Worm (Caenorhabditis elegans): ENCODE data around the gene mfsd-13.2.

- TF ChIP-seq hlh-30 (tag; optimal IDR thresholded peaks at IDR 0.05; ENCODE audit: insufficient read depth) (no peak), mec-3 (tag; optimal IDR thresholded peaks at IDR 0.05; ENCODE audit: borderline replicate concordance) (no peak), pha-4 (tag; optimal IDR thresholded peaks at IDR 0.05) (no peak), fkh-10 (GFP tag; optimal IDR thresholded peaks at IDR 0.05) (no peak), nfya-1 (tag; optimal IDR thresholded peaks at IDR 0.05) (no peak), madf-2 (tag; optimal IDR thresholded peaks at IDR 0.05) (no peak), ceh-19 (GFP tag; optimal IDR thresholded peaks at IDR 0.05) (no peak), ceh-24 (tag; optimal IDR thresholded peaks at IDR 0.05) (no peak), che-1 (tag; optimal IDR thresholded peaks at IDR 0.05) (no peak), ceh-31 (tag; optimal IDR thresholded peaks at IDR 0.05) (no peak), unc-55 (GFP tag; optimal IDR thresholded peaks at IDR 0.05) (no peak), lim-6 (tag; optimal IDR thresholded peaks at IDR 0.05) (no peak)
Observed at ce11 chrII:7166768-7167167, 1.1 kb upstream of the mfsd-13.2 start.

Measured in whole organism, late embryonic.